Worm (Caenorhabditis elegans) whole organism, midembryonic: ENCODE measurements around the gene crh-1.

Experiments
- ref-1 ChIP-seq: fragments of 200-800 bp; sonication (Bioruptor generic); conservative IDR thresholded peaks from 2 replicates; pipeline ENCODE4 v1.3.6; 2022; ENCODE audit warnings: missing genetic modification reagents, missing genetic modification characterization, missing compliant biosample characterization
- tab-1 ChIP-seq: fragments of 200-800 bp; sonication (Bioruptor generic); IDR thresholded peaks from 2 replicates; pipeline ENCODE4 v1.3.6; 2022; ENCODE audit warnings: missing genetic modification characterization, missing compliant biosample characterization

ce11 chrIII:11624838-11625292 lies 32.7 kb upstream of the crh-1 start, which contains the start of gene gly-8:
- TF ChIP-seq ref-1 (GFP tag; lab: Robert Waterston, UW), result no peak
- no peak for TF ChIP-seq tab-1 (GFP tag; lab: Robert Waterston, UW)
